Worm (Caenorhabditis elegans) whole organism, L2 larva: ENCODE measurements around the gene nhr-186.

ENCODE experiments used
- C34F6.9 ChIP-seq: fragments of 150-350 bp; optimal IDR thresholded peaks from 2 replicates; lab custom pipeline; 2014; ENCODE audit warnings: missing biosample characterization, missing genetic modification characterization
- R02D3.7 ChIP-seq: fragments of 150-350 bp; optimal IDR thresholded peaks from 2 replicates; lab custom pipeline; 2014; ENCODE audit warnings: missing biosample characterization, missing genetic modification characterization
- Y55F3AM.14 ChIP-seq: fragments of 200-800 bp; sonication (Bioruptor generic); optimal IDR thresholded peaks from 2 replicates; lab custom pipeline; 2018; ENCODE audit warnings: mild to moderate bottlenecking, missing genetic modification characterization, missing compliant biosample characterization
- ZK546.5 ChIP-seq: sonication (generic microtip); optimal IDR thresholded peaks from 2 replicates; lab custom pipeline; 2017; ENCODE audit warnings: missing biosample characterization, missing genetic modification characterization
- blmp-1 ChIP-seq: sonication (generic microtip); optimal IDR thresholded peaks from 2 replicates; lab custom pipeline; 2017; ENCODE audit warnings: missing genetic modification characterization, mild to moderate bottlenecking, missing compliant biosample characterization, antibody characterized with exemption, moderate library complexity; ENCODE audit not compliant: insufficient read depth
- ceh-16 ChIP-seq: fragments of 150-350 bp; optimal IDR thresholded peaks from 2 replicates; lab custom pipeline; 2014; ENCODE audit warnings: missing biosample characterization, missing genetic modification characterization
- crh-2 ChIP-seq: sonication (generic microtip); optimal IDR thresholded peaks from 2 replicates; lab custom pipeline; 2017; ENCODE audit warnings: missing biosample characterization, missing genetic modification characterization
- dmd-4 ChIP-seq: sonication (generic microtip); optimal IDR thresholded peaks from 2 replicates; lab custom pipeline; 2017; ENCODE audit warnings: missing biosample characterization, missing genetic modification characterization
- elt-3 ChIP-seq: sonication (generic microtip); optimal IDR thresholded peaks from 2 replicates; lab custom pipeline; 2017; ENCODE audit warnings: missing biosample characterization, missing genetic modification characterization
- fos-1 ChIP-seq: fragments of 150-350 bp; optimal IDR thresholded peaks from 2 replicates; lab custom pipeline; 2014; ENCODE audit warnings: missing biosample characterization, missing genetic modification characterization
- lin-11 ChIP-seq: fragments of 150-350 bp; sonication (generic microtip); optimal IDR thresholded peaks from 2 replicates; lab custom pipeline; 2014; ENCODE audit warnings: missing biosample characterization, missing genetic modification characterization, inconsistent platforms, mixed read lengths
- lin-39 ChIP-seq: fragments of 150-350 bp; optimal IDR thresholded peaks from 2 replicates; lab custom pipeline; 2014; ENCODE audit warnings: missing biosample characterization, missing genetic modification reagents, missing genetic modification characterization
- mbf-1 ChIP-seq: sonication (generic microtip); optimal IDR thresholded peaks from 2 replicates; lab custom pipeline; 2017; ENCODE audit warnings: missing biosample characterization, missing genetic modification characterization
- nhr-11 ChIP-seq: fragments of 150-350 bp; optimal IDR thresholded peaks from 2 replicates; lab custom pipeline; 2014; ENCODE audit warnings: missing biosample characterization, missing genetic modification characterization
- nhr-129 ChIP-seq: fragments of 150-350 bp; optimal IDR thresholded peaks from 2 replicates; lab custom pipeline; 2014; ENCODE audit warnings: missing biosample characterization, missing genetic modification characterization
- nhr-21 ChIP-seq: fragments of 150-350 bp; optimal IDR thresholded peaks from 2 replicates; lab custom pipeline; 2014; ENCODE audit warnings: missing biosample characterization, missing genetic modification characterization
- nhr-23 ChIP-seq: fragments of 150-350 bp; optimal IDR thresholded peaks from 2 replicates; lab custom pipeline; 2014; ENCODE audit warnings: missing biosample characterization, missing genetic modification reagents, missing genetic modification characterization
- nhr-25 ChIP-seq: fragments of 150-350 bp; sonication (generic microtip); optimal IDR thresholded peaks from 3 replicates; lab custom pipeline; 2014; ENCODE audit warnings: missing biosample characterization, missing genetic modification characterization
- nhr-6 ChIP-seq: fragments of 150-350 bp; optimal IDR thresholded peaks from 2 replicates; lab custom pipeline; 2014; ENCODE audit warnings: missing biosample characterization, missing genetic modification characterization
- sem-4 ChIP-seq: fragments of 150-350 bp; optimal IDR thresholded peaks from 2 replicates; lab custom pipeline; 2014; ENCODE audit warnings: missing biosample characterization, missing genetic modification reagents, missing genetic modification characterization
- sma-9 ChIP-seq, 2 experiments: fragments of 150-350 bp in 1 of 2; sonication (generic microtip) in 1 of 2; optimal IDR thresholded peaks; 2 replicates each; lab custom pipeline; 2014 to 2016; ENCODE audit warnings: missing genetic modification characterization in 2 of 2, mild to moderate bottlenecking in 1 of 2, missing biosample characterization in 1 of 2, missing compliant biosample characterization in 1 of 2, missing genetic modification reagents in 1 of 2, moderate library complexity in 1 of 2
- snpc-4 ChIP-seq: fragments of 150-350 bp; optimal IDR thresholded peaks from 2 replicates; lab custom pipeline; 2014; ENCODE audit warnings: missing biosample characterization, missing genetic modification characterization
- unc-55 ChIP-seq: fragments of 150-350 bp; sonication (generic microtip); optimal IDR thresholded peaks from 3 replicates; lab custom pipeline; 2014; ENCODE audit warnings: missing biosample characterization, missing genetic modification reagents, missing genetic modification characterization
- ztf-1 ChIP-seq: fragments of 200-800 bp; sonication (Bioruptor generic); conservative IDR thresholded peaks from 2 replicates; pipeline ENCODE4 v1.3.6; 2022; ENCODE audit warnings: missing genetic modification characterization, missing compliant biosample characterization
- ztf-4 ChIP-seq: fragments of 150-350 bp; optimal IDR thresholded peaks from 2 replicates; lab custom pipeline; 2014; ENCODE audit warnings: missing biosample characterization, missing genetic modification characterization

The nhr-186 gene

DNA sequence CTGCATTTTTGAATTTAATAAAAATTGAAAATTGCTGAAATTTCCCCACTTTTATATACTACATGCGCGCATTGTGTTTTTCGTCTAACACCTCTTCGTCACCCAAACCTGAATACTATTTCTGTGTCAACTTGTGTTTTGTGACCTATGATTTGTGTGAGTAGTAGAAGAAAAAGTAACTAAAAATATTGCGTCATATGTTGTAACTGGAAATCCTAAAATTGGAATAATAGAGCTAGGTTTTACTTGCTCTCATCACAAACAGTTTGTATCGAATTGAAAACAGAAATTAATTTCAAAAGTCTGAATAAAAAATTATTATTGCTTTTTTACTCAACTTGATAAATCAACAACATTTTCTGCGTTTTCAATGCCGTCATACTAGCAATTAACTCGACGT lies 49.2 kb downstream of the nhr-186 start, which contains the start of gene R08F11.4:
TSS of gene R08F11.4 (minus strand) at position 29 of the 400 bp plus-strand sequence.
- TF ChIP-seq nhr-11 (tag; lab: Kevin White, UChicago): no peak
- TF ChIP-seq ceh-16: no peak
- TF ChIP-seq nhr-129 (tag; lab: Kevin White, UChicago): peak; percentile 98
- no peak for TF ChIP-seq Y55F3AM.14 (GFP tag; lab: Kevin White, UChicago)
- TF ChIP-seq R02D3.7: no peak
- TF ChIP-seq crh-2 (tag; lab: Kevin White, UChicago): no peak
- TF ChIP-seq nhr-25: no peak
- TF ChIP-seq fos-1 (tag; lab: Kevin White, UChicago): peak; percentile 5

DNA sequence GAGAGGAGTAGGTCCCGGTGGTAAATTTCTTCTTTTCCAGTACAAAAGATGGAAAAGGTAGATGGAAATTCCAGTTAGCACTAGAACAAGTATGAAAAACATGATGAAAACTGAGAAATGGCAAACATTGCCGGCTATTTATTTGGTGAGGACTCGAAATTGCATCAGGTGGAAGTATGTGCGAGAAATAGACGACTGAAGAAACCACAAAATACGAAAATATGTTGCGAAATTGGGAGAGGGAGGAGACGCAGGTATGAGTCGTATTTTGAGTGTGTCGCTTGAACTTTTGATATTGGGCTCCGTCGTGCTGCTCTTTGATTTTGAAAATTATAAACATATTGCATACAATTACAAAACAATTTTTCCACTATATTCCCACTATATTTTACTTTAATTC lies 51.4 kb downstream of the nhr-186 start, which contains the start of gene cyp-33C8:
TSS of gene cyp-33C8 (minus strand) at position 200 of the 400 bp plus-strand sequence.
- no peak for TF ChIP-seq dmd-4 (tag; lab: Kevin White, UChicago)
- peak; percentile 71 for TF ChIP-seq sma-9 (GFP tag; optimal IDR thresholded peaks at IDR 0.05; lab: Kevin White, UChicago)
- TF ChIP-seq sma-9 (tag; optimal IDR thresholded peaks at IDR 0.05; lab: Kevin White, UChicago): no peak
- no peak for TF ChIP-seq ZK546.5 (tag; lab: Kevin White, UChicago)
- TF ChIP-seq sem-4 (tag; lab: Kevin White, UChicago): no peak
- no peak for TF ChIP-seq crh-2 (tag; lab: Kevin White, UChicago)
- TF ChIP-seq lin-11: no peak
- no peak for TF ChIP-seq snpc-4 (tag; lab: Kevin White, UChicago)
- no peak for TF ChIP-seq nhr-21
- peak; percentile 49 for TF ChIP-seq C34F6.9 (tag; lab: Kevin White, UChicago)
- TF ChIP-seq blmp-1: no peak
- no peak for TF ChIP-seq elt-3
- no peak for TF ChIP-seq mbf-1 (tag; lab: Kevin White, UChicago)
- TF ChIP-seq Y55F3AM.14 (GFP tag; lab: Kevin White, UChicago): no peak
- peak; percentile 95 for TF ChIP-seq nhr-129 (tag; lab: Kevin White, UChicago)
- no peak for TF ChIP-seq ztf-4 (tag; lab: Kevin White, UChicago)
- no peak for TF ChIP-seq nhr-23 (tag; lab: Kevin White, UChicago)
- peak; percentile 51 for TF ChIP-seq fos-1 (tag; lab: Kevin White, UChicago)
- no peak for TF ChIP-seq ztf-1 (GFP tag; lab: Robert Waterston, UW)
- peak; percentile 52 for TF ChIP-seq unc-55 (GFP tag; lab: Kevin White, UChicago)
- TF ChIP-seq nhr-6 (tag; lab: Kevin White, UChicago): no peak
- no peak for TF ChIP-seq lin-39 (tag; lab: Kevin White, UChicago)
